Worm (Caenorhabditis elegans) whole organism, L3 larva: ENCODE measurements around the gene mnk-1.

ENCODE experiments used
- aly-2 ChIP-seq: fragments of 150-350 bp; optimal IDR thresholded peaks from 2 replicates; lab custom pipeline; 2014; ENCODE audit warnings: missing biosample characterization, missing genetic modification characterization
- ama-1 ChIP-seq: fragments of 150-350 bp; optimal IDR thresholded peaks from 2 replicates; lab custom pipeline; 2018
- elt-3 ChIP-seq, 3 experiments: fragments of 150-350 bp in 1 of 3; sonication (generic microtip) in 2 of 3; optimal IDR thresholded peaks; 2 replicates in 2 of 3; 4 replicates in 1 of 3; lab custom pipeline; 2014 to 2017; ENCODE audit warnings: missing biosample characterization in 3 of 3, missing genetic modification characterization in 3 of 3
- fkh-10 ChIP-seq: sonication (generic microtip); optimal IDR thresholded peaks from 2 replicates; lab custom pipeline; 2017; ENCODE audit warnings: missing biosample characterization, missing genetic modification reagents, missing genetic modification characterization
- fos-1 ChIP-seq: fragments of 150-350 bp; optimal IDR thresholded peaks from 2 replicates; lab custom pipeline; 2014; ENCODE audit warnings: missing biosample characterization, missing genetic modification characterization
- jun-1 ChIP-seq: fragments of 150-350 bp; optimal IDR thresholded peaks from 2 replicates; lab custom pipeline; 2014; ENCODE audit warnings: missing biosample characterization, missing genetic modification reagents, missing genetic modification characterization
- mdl-1 ChIP-seq: fragments of 150-350 bp; optimal IDR thresholded peaks from 2 replicates; lab custom pipeline; 2014; ENCODE audit warnings: missing biosample characterization, missing genetic modification characterization
- nhr-76 ChIP-seq: fragments of 150-350 bp; sonication (generic microtip); optimal IDR thresholded peaks from 5 replicates; lab custom pipeline; 2014; ENCODE audit warnings: missing biosample characterization, missing genetic modification characterization
- pha-4 ChIP-seq: fragments of 150-350 bp; optimal IDR thresholded peaks from 2 replicates; lab custom pipeline; 2014; ENCODE audit warnings: missing biosample characterization, missing genetic modification reagents, missing genetic modification characterization
- sea-2 ChIP-seq: fragments of 150-350 bp; sonication (generic microtip); optimal IDR thresholded peaks from 4 replicates; lab custom pipeline; 2014; ENCODE audit warnings: missing biosample characterization, missing genetic modification reagents, missing genetic modification characterization
- unc-62 ChIP-seq: fragments of 150-350 bp; sonication (generic microtip); optimal IDR thresholded peaks from 4 replicates; lab custom pipeline; 2014; ENCODE audit warnings: missing biosample characterization, missing genetic modification reagents, missing genetic modification characterization
- zag-1 ChIP-seq: fragments of 150-350 bp; optimal IDR thresholded peaks from 2 replicates; lab custom pipeline; 2014; ENCODE audit warnings: missing biosample characterization, missing genetic modification characterization
- ztf-4 ChIP-seq: fragments of 150-350 bp; optimal IDR thresholded peaks from 2 replicates; lab custom pipeline; 2014; ENCODE audit warnings: missing biosample characterization, missing genetic modification characterization

DNA sequence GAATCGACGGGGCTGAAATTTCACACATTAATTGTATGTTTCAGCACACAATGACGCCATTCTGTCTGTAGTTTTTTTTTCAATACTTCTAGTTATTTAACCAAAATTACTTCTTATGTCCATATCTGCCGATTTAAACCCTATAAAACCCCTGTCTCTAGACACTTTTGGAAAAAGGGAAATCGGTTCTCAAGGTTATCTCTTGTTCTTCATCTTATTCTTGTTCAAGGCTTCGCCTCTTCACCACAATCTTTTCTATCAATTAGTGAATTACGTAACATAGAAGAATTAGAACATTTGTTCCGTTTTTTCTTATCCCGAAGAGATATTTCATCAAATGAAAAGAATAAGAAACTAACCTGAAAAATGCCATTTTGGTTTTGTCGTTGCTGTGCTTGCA is 54.2 kb downstream of the mnk-1 start:
- TF ChIP-seq jun-1, result no peak
- no peak for TF ChIP-seq ama-1 (lab: Kevin White, UChicago)
- no peak for TF ChIP-seq aly-2 (tag; lab: Kevin White, UChicago)
- no peak for TF ChIP-seq unc-62 (GFP tag; lab: Kevin White, UChicago)
- TF ChIP-seq elt-3 (tag; optimal IDR thresholded peaks at IDR 0.05; lab: Kevin White, UChicago), result peak in 1 of 3 experiments; percentile 16
- no peak for TF ChIP-seq sea-2 (GFP tag; lab: Kevin White, UChicago)
- no peak for TF ChIP-seq nhr-76
- TF ChIP-seq pha-4 (tag; lab: Kevin White, UChicago), result no peak
- TF ChIP-seq zag-1 (tag; lab: Kevin White, UChicago), result no peak
- TF ChIP-seq fkh-10 (GFP tag; lab: Kevin White, UChicago), result no peak
- no peak for TF ChIP-seq mdl-1 (tag; lab: Kevin White, UChicago)
- TF ChIP-seq ztf-4, result no peak
- no peak for TF ChIP-seq fos-1 (tag; lab: Kevin White, UChicago)
